Worm (Caenorhabditis elegans) whole organism, young adult: ENCODE measurements around the gene cest-24.

Source experiments
- F39B2.1 ChIP-seq: fragments of 200-800 bp; sonication (Bioruptor generic); IDR thresholded peaks from 2 replicates; pipeline ENCODE4 v1.3.6; 2022; ENCODE audit warnings: missing genetic modification reagents, missing genetic modification characterization, missing compliant biosample characterization
- F49E8.2 ChIP-seq: sonication (generic microtip); optimal IDR thresholded peaks from 3 replicates; lab custom pipeline; 2017; ENCODE audit warnings: missing genetic modification characterization, mild to moderate bottlenecking, missing compliant biosample characterization, antibody characterized with exemption, moderate library complexity; ENCODE audit not compliant: insufficient read depth
- F57A8.1 ChIP-seq: fragments of 200-800 bp; sonication (Bioruptor generic); optimal IDR thresholded peaks from 2 replicates; lab custom pipeline; 2018; ENCODE audit warnings: mild to moderate bottlenecking, missing genetic modification characterization, moderate library complexity, missing compliant biosample characterization
- Y53F4B.3 ChIP-seq: fragments of 200-800 bp; sonication (Bioruptor generic); IDR thresholded peaks from 2 replicates; pipeline ENCODE4 v1.3.6; 2022; ENCODE audit warnings: missing genetic modification reagents, missing genetic modification characterization, missing compliant biosample characterization
- Y53G8AR.9 ChIP-seq: fragments of 200-800 bp; sonication (Bioruptor generic); conservative IDR thresholded peaks from 2 replicates; pipeline ENCODE4 v1.3.6; 2022; ENCODE audit warnings: missing genetic modification reagents, missing genetic modification characterization, missing compliant biosample characterization
- bed-2 ChIP-seq: fragments of 200-800 bp; sonication (Bioruptor generic); IDR thresholded peaks from 2 replicates; pipeline ENCODE4 v1.3.6; 2022; ENCODE audit warnings: missing genetic modification reagents, missing genetic modification characterization, missing compliant biosample characterization
- ceh-79 ChIP-seq: sonication (generic microtip); optimal IDR thresholded peaks from 2 replicates; lab custom pipeline; 2017; ENCODE audit warnings: mild to moderate bottlenecking, missing genetic modification characterization, missing compliant biosample characterization
- dpl-1 ChIP-seq: fragments of 150-350 bp; optimal IDR thresholded peaks from 2 replicates; lab custom pipeline; 2014; ENCODE audit warnings: missing biosample characterization, missing genetic modification reagents, missing genetic modification characterization
- ets-4 ChIP-seq: fragments of 200-800 bp; sonication (Bioruptor generic); optimal IDR thresholded peaks from 2 replicates; lab custom pipeline; 2018; ENCODE audit warnings: mild to moderate bottlenecking, missing genetic modification characterization, missing compliant biosample characterization
- lag-1 ChIP-seq: fragments of 200-800 bp; sonication (Bioruptor generic); IDR thresholded peaks from 2 replicates; pipeline ENCODE4 v1.3.6; 2022; ENCODE audit warnings: missing genetic modification reagents, missing genetic modification characterization, missing compliant biosample characterization
- rec-8 ChIP-seq, 2 experiments: sonication (generic microtip); optimal IDR thresholded peaks; 2 replicates each; lab custom pipeline; 2016; ENCODE audit warnings: mild to moderate bottlenecking in 2 of 2, missing genetic modification characterization in 2 of 2, missing genetic modification reagents in 2 of 2, missing genotype in 2 of 2, missing biosample characterization in 1 of 2, missing compliant biosample characterization in 1 of 2, moderate library complexity in 1 of 2
- unc-62 ChIP-seq: fragments of 150-350 bp; optimal IDR thresholded peaks from 2 replicates; lab custom pipeline; 2014; ENCODE audit warnings: missing biosample characterization, missing genetic modification reagents, missing genetic modification characterization
- zfh-2 ChIP-seq: fragments of 200-800 bp; sonication (Bioruptor generic); conservative IDR thresholded peaks from 2 replicates; pipeline ENCODE4 v1.3.6; 2022; ENCODE audit warnings: missing genetic modification reagents, missing genetic modification characterization, missing compliant biosample characterization
- ztf-6 ChIP-seq: fragments of 200-800 bp; sonication (Bioruptor generic); IDR thresholded peaks from 2 replicates; pipeline ENCODE4 v1.3.6; 2022; ENCODE audit warnings: missing genetic modification reagents, missing genetic modification characterization, missing compliant biosample characterization

DNA sequence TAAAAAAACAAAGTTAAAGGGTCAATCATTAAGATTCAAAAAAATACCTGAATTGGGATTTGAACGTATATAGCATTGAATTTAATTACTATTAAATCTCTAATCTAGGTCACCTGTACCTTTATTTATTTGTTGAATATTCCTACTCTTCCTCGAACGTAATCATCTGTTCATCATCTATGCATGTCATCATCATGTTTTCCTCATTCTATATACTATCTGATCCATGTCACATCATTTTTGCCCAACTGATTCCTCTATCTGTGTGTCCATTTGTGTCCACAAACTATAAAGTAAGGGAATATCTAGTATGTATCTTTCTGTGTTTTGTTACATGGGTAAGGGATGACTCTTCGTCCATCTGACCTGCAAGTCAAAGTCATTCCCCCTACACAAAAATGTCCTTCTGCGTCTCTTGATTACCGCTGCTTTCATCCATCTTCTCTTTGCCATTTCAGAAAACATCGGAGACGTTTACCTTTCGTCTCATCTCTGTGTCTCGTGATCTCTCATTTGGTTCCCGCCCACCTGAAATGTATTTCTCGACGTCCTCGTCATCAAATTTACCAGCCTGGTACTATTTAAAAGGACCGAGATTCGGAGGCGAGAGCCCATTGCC lies 6.1 kb downstream of the cest-24 start:
- TF ChIP-seq F39B2.1 (GFP tag; lab: Robert Waterston, UW) (no peak), F49E8.2 (tag; lab: Kevin White, UChicago) (no peak), zfh-2 (GFP tag; lab: Robert Waterston, UW) (no peak), F57A8.1 (GFP tag; lab: Kevin White, UChicago) (no peak), Y53F4B.3 (no peak), ets-4 (GFP tag; lab: Kevin White, UChicago) (no peak), bed-2 (GFP tag; lab: Robert Waterston, UW) (no peak), ceh-79 (tag; lab: Kevin White, UChicago) (no peak), dpl-1 (GFP tag; lab: Kevin White, UChicago) (no peak), ztf-6 (no peak), lag-1 (GFP tag; lab: Robert Waterston, UW) (no peak), unc-62 (GFP tag; lab: Kevin White, UChicago) (no peak), Y53G8AR.9 (GFP tag; lab: Robert Waterston, UW) (no peak), rec-8 (tag; optimal IDR thresholded peaks at IDR 0.05; lab: Kevin White, UChicago) (no peak)
